Worm (Caenorhabditis elegans) whole organism, L1 larva: ENCODE data around the gene C34C12.7.

Experiments
- ama-1 ChIP-seq: fragments of 150-350 bp; optimal IDR thresholded peaks from 2 replicates; lab custom pipeline; 2014
- blmp-1 ChIP-seq: fragments of 150-350 bp; optimal IDR thresholded peaks from 2 replicates; lab custom pipeline; 2014; ENCODE audit warnings: missing biosample characterization, missing genetic modification characterization
- lin-14 ChIP-seq: fragments of 200-800 bp; sonication (Bioruptor generic); optimal IDR thresholded peaks from 2 replicates; lab custom pipeline; 2018; ENCODE audit warnings: mild to moderate bottlenecking, missing genetic modification characterization, moderate library complexity, missing compliant biosample characterization
- lsy-2 ChIP-seq, 2 experiments: fragments of 150-350 bp; optimal IDR thresholded peaks; 2 replicates each; lab custom pipeline; 2014; ENCODE audit warnings: missing biosample characterization in 2 of 2, missing genetic modification characterization in 2 of 2
- sptf-1 ChIP-seq: fragments of 150-350 bp; optimal IDR thresholded peaks from 2 replicates; lab custom pipeline; 2014; ENCODE audit warnings: missing biosample characterization, missing genetic modification characterization
- tbx-2 ChIP-seq: sonication (generic microtip); optimal IDR thresholded peaks from 2 replicates; lab custom pipeline; 2016; ENCODE audit warnings: missing genetic modification characterization, missing compliant biosample characterization
- unc-62 ChIP-seq: fragments of 150-350 bp; optimal IDR thresholded peaks from 2 replicates; lab custom pipeline; 2014; ENCODE audit warnings: missing biosample characterization, missing genetic modification reagents, missing genetic modification characterization
- vab-15 ChIP-seq: sonication (generic microtip); optimal IDR thresholded peaks from 2 replicates; lab custom pipeline; 2017; ENCODE audit warnings: missing genotype, mild to moderate bottlenecking, missing genetic modification characterization, missing compliant biosample characterization

DNA sequence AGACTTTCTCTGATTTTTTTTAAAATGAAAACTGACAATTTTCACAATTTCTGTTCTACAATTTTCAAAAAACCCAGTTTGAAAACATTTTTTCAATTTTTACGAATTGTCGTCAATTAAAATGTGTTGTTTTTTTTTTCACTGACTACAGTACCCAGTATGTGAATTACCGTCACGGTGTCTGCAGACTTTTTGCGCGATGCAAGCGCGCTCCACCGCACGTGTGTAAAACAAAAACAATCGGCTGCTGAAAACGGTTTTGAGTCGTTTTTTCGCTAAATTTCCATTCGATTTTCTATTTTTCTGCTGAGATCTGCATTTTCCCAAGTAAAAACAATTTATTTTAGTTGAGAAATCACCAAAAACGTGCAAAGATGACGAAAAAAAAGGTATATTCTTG lies 31.9 kb downstream of the C34C12.7 start:
- peak; percentile 99 for TF ChIP-seq tbx-2
- peak; percentile 96 for TF ChIP-seq vab-15 (tag; lab: Kevin White, UChicago)
- peak; percentile 80 for TF ChIP-seq ama-1 (lab: Kevin White, UChicago)
- peak; percentile 99 for TF ChIP-seq lsy-2 (tag; optimal IDR thresholded peaks at IDR 0.05; lab: Kevin White, UChicago)
- peak; percentile 77 for TF ChIP-seq blmp-1 (tag; lab: Kevin White, UChicago)
- no peak for TF ChIP-seq sptf-1
- no peak for TF ChIP-seq unc-62 (GFP tag; lab: Kevin White, UChicago)
- peak; percentile 97 for TF ChIP-seq lin-14
